Fruit fly (Drosophila melanogaster): ENCODE data around the gene CG17129.

The CG17129 gene

DNA sequence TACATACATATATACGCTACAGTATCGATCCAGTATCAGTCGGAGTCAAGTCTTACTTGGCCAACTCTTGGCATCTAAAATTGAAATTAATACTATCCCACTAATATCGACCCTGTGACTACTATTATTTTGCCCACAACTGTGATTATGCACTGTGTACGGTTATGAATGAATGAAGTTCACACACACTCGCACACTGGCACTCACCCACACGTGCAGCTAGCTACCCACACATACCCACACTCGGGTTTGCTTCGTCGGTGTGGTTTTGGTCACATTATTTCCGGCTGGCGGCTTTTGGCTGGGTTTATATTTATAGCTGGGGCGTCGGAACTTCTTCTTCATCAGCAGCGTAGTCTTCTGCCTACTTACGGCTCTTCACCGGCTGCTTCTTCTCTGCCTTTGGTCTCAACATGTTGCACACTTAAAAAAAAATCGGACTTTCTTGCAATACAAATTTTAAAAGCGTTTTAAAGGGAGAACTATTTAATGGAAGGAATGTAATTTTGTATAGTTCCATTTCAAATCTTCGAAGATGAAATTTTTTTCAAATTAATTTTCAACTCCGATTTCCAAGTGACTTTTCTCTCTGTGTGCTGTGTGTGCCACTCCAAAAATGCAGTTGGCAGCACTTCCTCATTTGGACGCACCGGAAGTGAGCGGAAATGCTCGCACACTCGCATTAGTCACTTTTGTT is 45.7 kb downstream of the CG17129 start (continued):
- TF ChIP-seq CG7372 (GFP tag; IDR thresholded peaks at IDR 0.05) (peak; percentile 68), inv (GFP tag; IDR thresholded peaks at IDR 0.05; ENCODE audit: partially characterized antibody) (no peak), repo (GFP tag; optimal IDR thresholded peaks at IDR 0.05) (peak; percentile 92), Dad (GFP tag; optimal IDR thresholded peaks at IDR 0.05) (peak; percentile 84), Lpt (GFP tag; optimal IDR thresholded peaks at IDR 0.05) (no peak), eve (GFP tag; optimal IDR thresholded peaks at IDR 0.05) (peak; percentile 50 to 96), psq (GFP tag; optimal IDR thresholded peaks at IDR 0.05) (peak; percentile 80), dmrt99B (tag; optimal IDR thresholded peaks at IDR 0.05) (peak; percentile 92), Abd-B (GFP tag; optimal IDR thresholded peaks at IDR 0.05) (peak; percentile 88), peb (GFP tag; IDR thresholded peaks at IDR 0.05) (peak; percentile 85), cg (GFP tag; optimal IDR thresholded peaks at IDR 0.05) (peak; percentile 65), CG12659 (GFP tag; optimal IDR thresholded peaks at IDR 0.05) (peak; percentile 89), CG11093 (GFP tag; IDR thresholded peaks at IDR 0.05) (peak; percentile 84), pb (GFP tag; optimal IDR thresholded peaks at IDR 0.05) (peak; percentile 87), chm (GFP tag; IDR thresholded peaks at IDR 0.05) (peak; percentile 92), exex (tag; optimal IDR thresholded peaks at IDR 0.05) (no peak), Dp (GFP tag; optimal IDR thresholded peaks at IDR 0.05) (no peak), Awh (GFP tag; IDR thresholded peaks at IDR 0.05) (peak; percentile 94), tgo (GFP tag; IDR thresholded peaks at IDR 0.05) (peak; percentile 85), CG4707 (GFP tag; optimal IDR thresholded peaks at IDR 0.05) (peak; percentile 84), bbx (GFP tag; IDR thresholded peaks at IDR 0.05; ENCODE audit: partially characterized antibody) (no peak), zen2 (GFP tag; IDR thresholded peaks at IDR 0.05; ENCODE audit: partially characterized antibody) (no peak), jigr1 (GFP tag; IDR thresholded peaks at IDR 0.05) (peak; percentile 71; the same call in 2 of the 3 replicates), gsb-n (tag; optimal IDR thresholded peaks at IDR 0.05) (peak; percentile 94), pho (GFP tag; optimal IDR thresholded peaks at IDR 0.05) (peak; percentile 77), CG2678 (tag; optimal IDR thresholded peaks at IDR 0.05) (peak; percentile 91), sr (GFP tag; IDR thresholded peaks at IDR 0.05) (peak; percentile 87), CG42726 (GFP tag; IDR thresholded peaks at IDR 0.05; ENCODE audit: partially characterized antibody) (no peak), CG4617 (GFP tag; optimal IDR thresholded peaks at IDR 0.05; ENCODE audit: borderline replicate concordance) (peak; percentile 73), CG4854 (GFP tag; optimal IDR thresholded peaks at IDR 0.05) (peak; percentile 83), wdn (GFP tag; IDR thresholded peaks at IDR 0.05) (peak; percentile 82), CG8281 (tag; optimal IDR thresholded peaks at IDR 0.05) (peak; percentile 74), CG13123 (GFP tag; optimal IDR thresholded peaks at IDR 0.05) (peak; percentile 92), tup (GFP tag; optimal IDR thresholded peaks at IDR 0.05) (peak; percentile 73), Adf1 (GFP tag; IDR thresholded peaks at IDR 0.05) (peak; percentile 7; the same call in 1 of the 2 replicates), CrebB (tag; optimal IDR thresholded peaks at IDR 0.05) (peak; percentile 66), sug (tag; optimal IDR thresholded peaks at IDR 0.05) (no peak), Rx (GFP tag; IDR thresholded peaks at IDR 0.05) (peak; percentile 91), GATAe (GFP tag; conservative IDR thresholded peaks at IDR 0.05) (no peak), unc-4 (GFP tag; IDR thresholded peaks at IDR 0.05; ENCODE audit: partially characterized antibody) (no peak), sens (GFP tag) (peak; percentile 99), CG17612 (GFP tag; IDR thresholded peaks at IDR 0.05) (peak; percentile 59), CG10979 (tag; optimal IDR thresholded peaks at IDR 0.05) (peak; percentile 96), gcm2 (GFP tag; optimal IDR thresholded peaks at IDR 0.05) (peak; percentile 76), dan (GFP tag; IDR thresholded peaks at IDR 0.05) (peak; percentile 87), CG10565 (GFP tag; optimal IDR thresholded peaks at IDR 0.05) (peak; percentile 70), sob (GFP tag; IDR thresholded peaks at IDR 0.05) (peak; percentile 80; the same call in 1 of the 2 replicates), CG18619 (GFP tag; optimal IDR thresholded peaks at IDR 0.05) (peak; percentile 84), Usf (GFP tag; optimal IDR thresholded peaks at IDR 0.05) (peak; percentile 76), Six4 (GFP tag; optimal IDR thresholded peaks at IDR 0.05) (peak; percentile 94)
